Fruit fly (Drosophila melanogaster): ENCODE results near the gene Kdsr.

- TF ChIP-seq cic (GFP tag; optimal IDR thresholded peaks at IDR 0.05): peak; percentile 46
- no peak for TF ChIP-seq toe (GFP tag; optimal IDR thresholded peaks at IDR 0.05)
- TF ChIP-seq CG11617 (GFP tag; optimal IDR thresholded peaks at IDR 0.05): no peak
- TF ChIP-seq CG7045 (GFP tag; optimal IDR thresholded peaks at IDR 0.05): no peak
- TF ChIP-seq CG1620 (GFP tag; optimal IDR thresholded peaks at IDR 0.05): no peak
- no peak for TF ChIP-seq bab1 (GFP tag; optimal IDR thresholded peaks at IDR 0.05)
- peak; percentile 1 for TF ChIP-seq Hr96 (GFP tag; optimal IDR thresholded peaks at IDR 0.05)
- TF ChIP-seq pad (GFP tag; optimal IDR thresholded peaks at IDR 0.05): no peak
- no peak for TF ChIP-seq kay (GFP tag; ENCODE audit: borderline replicate concordance)
- TF ChIP-seq CG14711 (tag; optimal IDR thresholded peaks at IDR 0.05): no peak
- TF ChIP-seq ovo (GFP tag; optimal IDR thresholded peaks at IDR 0.05): no peak
- TF ChIP-seq Crg-1 (GFP tag; optimal IDR thresholded peaks at IDR 0.05): no peak
- TF ChIP-seq cnc (optimal IDR thresholded peaks at IDR 0.05): no peak
- TF ChIP-seq Mnt (GFP tag; optimal IDR thresholded peaks at IDR 0.05): peak; percentile 33
Observed at dm6 chr3R:25308228-25308627, 45.9 kb upstream of the Kdsr start, which contains the start of gene CG10550.
